Worm (Caenorhabditis elegans) whole organism, L4 larva: ENCODE data around the gene C30F2.2.
A peak's percentile ranks its signal among the peaks of the same experiment; 100 is the strongest.

Source experiments
- D1046.2 ChIP-seq: fragments of 200-800 bp; sonication (Bioruptor generic); IDR thresholded peaks from 2 replicates; pipeline ENCODE4 v1.3.6; 2022; ENCODE audit warnings: missing genetic modification characterization, missing compliant biosample characterization
- R02D3.7 ChIP-seq: fragments of 150-350 bp; sonication (generic microtip); optimal IDR thresholded peaks from 3 replicates; lab custom pipeline; 2014; ENCODE audit warnings: missing biosample characterization, missing genetic modification characterization
- T20F7.1 ChIP-seq: fragments of 200-800 bp; sonication (Bioruptor generic); optimal IDR thresholded peaks from 2 replicates; lab custom pipeline; 2018; ENCODE audit warnings: mild to moderate bottlenecking, missing genetic modification characterization, missing compliant biosample characterization
- Y75B8A.6 ChIP-seq: fragments of 200-800 bp; sonication (Bioruptor generic); IDR thresholded peaks from 2 replicates; pipeline ENCODE4 v1.3.6; 2022; ENCODE audit warnings: missing genetic modification reagents, missing genetic modification characterization, missing compliant biosample characterization
- aha-1 ChIP-seq: fragments of 150-350 bp; peaks from one replicate; lab custom pipeline; 2014; ENCODE audit warnings: missing biosample characterization, missing genetic modification characterization
- aly-2 ChIP-seq: sonication (generic microtip); optimal IDR thresholded peaks from 2 replicates; lab custom pipeline; 2018; ENCODE audit warnings: missing biosample characterization, missing genetic modification characterization
- arid-1 ChIP-seq: fragments of 200-800 bp; sonication (Bioruptor generic); conservative IDR thresholded peaks from 2 replicates; pipeline ENCODE4 v1.3.6; 2022; ENCODE audit warnings: missing genetic modification reagents, missing genetic modification characterization, missing compliant biosample characterization
- ces-1 ChIP-seq: fragments of 150-350 bp; sonication (generic microtip); optimal IDR thresholded peaks from 4 replicates; lab custom pipeline; 2014; ENCODE audit warnings: missing biosample characterization, missing genetic modification reagents, missing genetic modification characterization
- ctbp-1 ChIP-seq: fragments of 200-800 bp; sonication (Bioruptor generic); IDR thresholded peaks from 2 replicates; pipeline ENCODE4 v1.3.6; 2022; ENCODE audit warnings: missing genetic modification reagents, missing genetic modification characterization, missing compliant biosample characterization
- daf-12 ChIP-seq: fragments of 150-350 bp; optimal IDR thresholded peaks from 2 replicates; lab custom pipeline; 2014; ENCODE audit warnings: missing biosample characterization, missing genetic modification reagents, missing genetic modification characterization
- dmd-6 ChIP-seq: fragments of 200-800 bp; sonication (Bioruptor generic); IDR thresholded peaks from 2 replicates; pipeline ENCODE4 v1.3.6; 2022; ENCODE audit warnings: missing genetic modification reagents, missing genetic modification characterization, missing compliant biosample characterization
- dmd-8 ChIP-seq: fragments of 200-800 bp; sonication (Bioruptor generic); IDR thresholded peaks from 2 replicates; pipeline ENCODE4 v1.3.6; 2022; ENCODE audit warnings: missing genetic modification characterization, missing compliant biosample characterization
- egl-43 ChIP-seq: fragments of 200-800 bp; sonication (Bioruptor generic); IDR thresholded peaks from 2 replicates; pipeline ENCODE4 v1.3.6; 2022; ENCODE audit warnings: missing genetic modification reagents, missing genetic modification characterization, missing compliant biosample characterization
- fkh-10 ChIP-seq: fragments of 150-350 bp; optimal IDR thresholded peaks from 2 replicates; lab custom pipeline; 2014; ENCODE audit warnings: missing biosample characterization, missing genetic modification reagents, missing genetic modification characterization
- hlh-11 ChIP-seq: fragments of 200-800 bp; sonication (Bioruptor generic); optimal IDR thresholded peaks from 2 replicates; lab custom pipeline; 2018; ENCODE audit warnings: mild to moderate bottlenecking, missing genetic modification characterization, missing compliant biosample characterization
- hlh-30 ChIP-seq: sonication (generic microtip); optimal IDR thresholded peaks from 2 replicates; lab custom pipeline; 2017; ENCODE audit warnings: antibody characterized with exemption, mild to moderate bottlenecking, missing genetic modification characterization, missing compliant biosample characterization; ENCODE audit not compliant: insufficient read depth
- lin-15B ChIP-seq: fragments of 150-350 bp; sonication (generic microtip); optimal IDR thresholded peaks from 3 replicates; lab custom pipeline; 2014; ENCODE audit warnings: missing biosample characterization, missing genetic modification characterization
- lsy-2 ChIP-seq, 2 experiments: fragments of 150-350 bp in 1 of 2; sonication (generic microtip) in 1 of 2; optimal IDR thresholded peaks; 2 replicates each; lab custom pipeline; 2014 to 2017; ENCODE audit warnings: missing biosample characterization in 2 of 2, missing genetic modification characterization in 2 of 2
- madf-5 ChIP-seq, 2 experiments: fragments of 200-800 bp; sonication (Bioruptor generic); IDR thresholded peaks; 2 replicates each; pipeline ENCODE4 v1.3.6; 2022; ENCODE audit warnings: missing compliant biosample characterization in 2 of 2, missing genetic modification characterization in 2 of 2
- mdt-29 ChIP-seq: fragments of 200-800 bp; sonication (Bioruptor generic); IDR thresholded peaks from 2 replicates; pipeline ENCODE4 v1.3.6; 2022; ENCODE audit warnings: missing genetic modification reagents, missing genetic modification characterization, missing compliant biosample characterization
- nhr-102 ChIP-seq: sonication (generic microtip); optimal IDR thresholded peaks from 2 replicates; lab custom pipeline; 2016; ENCODE audit warnings: mild to moderate bottlenecking, missing genetic modification characterization, moderate library complexity, missing compliant biosample characterization
- nhr-237 ChIP-seq: sonication (generic microtip); optimal IDR thresholded peaks from 2 replicates; lab custom pipeline; 2017; ENCODE audit warnings: missing biosample characterization, missing genetic modification characterization
- nhr-25 ChIP-seq: sonication (generic microtip); optimal IDR thresholded peaks from 2 replicates; lab custom pipeline; 2017; ENCODE audit warnings: missing genetic modification characterization, mild to moderate bottlenecking, missing compliant biosample characterization, antibody characterized with exemption, moderate library complexity, borderline replicate concordance; ENCODE audit not compliant: insufficient read depth
- nhr-41 ChIP-seq: fragments of 200-800 bp; sonication (Bioruptor generic); IDR thresholded peaks from 2 replicates; pipeline ENCODE4 v1.3.6; 2022; ENCODE audit warnings: missing genetic modification reagents, missing genetic modification characterization, missing compliant biosample characterization
- nhr-42 ChIP-seq: fragments of 200-800 bp; sonication (Bioruptor generic); IDR thresholded peaks from 2 replicates; pipeline ENCODE4 v1.3.6; 2022; ENCODE audit warnings: missing genetic modification characterization, missing compliant biosample characterization
- nhr-6 ChIP-seq: fragments of 150-350 bp; optimal IDR thresholded peaks from 2 replicates; lab custom pipeline; 2014; ENCODE audit warnings: missing biosample characterization, missing genetic modification characterization
- nhr-77 ChIP-seq: fragments of 150-350 bp; optimal IDR thresholded peaks from 2 replicates; lab custom pipeline; 2014; ENCODE audit warnings: missing biosample characterization, missing genetic modification characterization
- rbr-2 ChIP-seq: sonication (generic microtip); optimal IDR thresholded peaks from 2 replicates; lab custom pipeline; 2016; ENCODE audit warnings: missing genotype, missing genetic modification characterization, missing compliant biosample characterization
- saeg-2 ChIP-seq: fragments of 200-800 bp; sonication (Bioruptor generic); IDR thresholded peaks from 2 replicates; pipeline ENCODE4 v1.3.6; 2022; ENCODE audit warnings: missing genetic modification reagents, missing genetic modification characterization, missing compliant biosample characterization
- set-16 ChIP-seq: fragments of 200-800 bp; sonication (Bioruptor generic); IDR thresholded peaks from 2 replicates; pipeline ENCODE4 v1.3.6; 2022; ENCODE audit warnings: missing genetic modification reagents, missing genetic modification characterization, missing compliant biosample characterization
- skn-1 ChIP-seq: fragments of 150-350 bp; optimal IDR thresholded peaks from 2 replicates; lab custom pipeline; 2014; ENCODE audit warnings: missing biosample characterization, missing genetic modification characterization
- snpc-4 ChIP-seq: fragments of 150-350 bp; optimal IDR thresholded peaks from 2 replicates; lab custom pipeline; 2014; ENCODE audit warnings: missing biosample characterization, missing genetic modification characterization
- tag-97 ChIP-seq: fragments of 200-800 bp; sonication (Bioruptor generic); IDR thresholded peaks from 2 replicates; pipeline ENCODE4 v1.3.6; 2022; ENCODE audit warnings: missing genetic modification characterization, missing compliant biosample characterization
- unc-39 ChIP-seq: sonication (generic microtip); optimal IDR thresholded peaks from 2 replicates; lab custom pipeline; 2017; ENCODE audit warnings: missing biosample characterization, missing genetic modification characterization
- unc-62 ChIP-seq, 3 experiments: fragments of 150-350 bp in 1 of 3; sonication (generic microtip); optimal IDR thresholded peaks in 2 of 3; peaks in 1 of 3; 1 replicate in 1 of 3; 2 replicates in 2 of 3; lab custom pipeline; 2014 to 2017; ENCODE audit warnings: missing biosample characterization in 3 of 3, missing genetic modification characterization in 3 of 3, missing genetic modification reagents in 3 of 3, missing genotype in 1 of 3

Gene C30F2.2

DNA sequence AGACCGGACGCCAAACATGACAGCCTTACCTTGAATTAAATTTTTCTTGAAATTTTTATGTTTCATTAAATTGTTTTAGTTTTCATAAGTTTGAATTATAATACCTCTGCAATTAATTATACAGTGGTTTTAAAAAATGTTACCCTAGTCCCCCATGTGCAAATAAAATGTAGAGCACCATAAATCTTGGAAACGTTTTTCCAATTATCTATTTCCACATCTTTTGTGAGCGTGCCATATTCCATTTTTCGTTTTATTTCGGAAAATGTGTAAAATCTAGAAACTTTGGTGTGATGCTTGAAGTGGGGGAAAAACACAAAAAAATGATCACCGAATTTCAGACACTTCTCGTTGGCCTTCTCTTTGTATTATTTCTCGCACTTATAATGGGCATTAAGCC lies 37.6 kb upstream of the C30F2.2 start:
- no peak for TF ChIP-seq nhr-41 (GFP tag; lab: Robert Waterston, UW)
- TF ChIP-seq T20F7.1 (GFP tag; lab: Kevin White, UChicago) = no peak
- no peak for TF ChIP-seq nhr-42 (GFP tag; lab: Robert Waterston, UW)
- TF ChIP-seq nhr-25 = no peak
- TF ChIP-seq snpc-4 (tag; lab: Kevin White, UChicago) = no peak
- no peak for TF ChIP-seq Y75B8A.6 (GFP tag; lab: Robert Waterston, UW)
- no peak for TF ChIP-seq nhr-6
- no peak for TF ChIP-seq nhr-102 (tag; lab: Kevin White, UChicago)
- TF ChIP-seq lsy-2 (tag; optimal IDR thresholded peaks at IDR 0.05; lab: Kevin White, UChicago) = no peak
- no peak for TF ChIP-seq dmd-6 (GFP tag; lab: Robert Waterston, UW)
- TF ChIP-seq skn-1 = no peak
- no peak for TF ChIP-seq tag-97 (GFP tag; lab: Robert Waterston, UW)

ce11 chrX:16117618-16118017 lies 32.6 kb upstream of the C30F2.2 start:
- TF ChIP-seq ctbp-1 (GFP tag; lab: Robert Waterston, UW) (no peak), egl-43 (GFP tag; lab: Robert Waterston, UW) (peak; percentile 14; the same call in 1 of the 2 replicates), unc-62 (GFP tag; optimal IDR thresholded peaks at IDR 0.05 in 1 of 2; lab: Kevin White, UChicago) (peak in 1 of 2 experiments; percentile 16), unc-62 (tag; optimal IDR thresholded peaks at IDR 0.05; lab: Kevin White, UChicago) (no peak), set-16 (GFP tag; lab: Robert Waterston, UW) (peak; percentile 96)

ce11 chrX:16117176-16117575 lies 32.2 kb upstream of the C30F2.2 start:
- TF ChIP-seq aly-2 (tag; lab: Kevin White, UChicago) (no peak), hlh-30 (no peak), arid-1 (GFP tag; lab: Robert Waterston, UW) (no peak), madf-5 (GFP tag; IDR thresholded peaks at IDR 0.05; lab: Robert Waterston, UW) (no peak), lin-15B (tag; lab: Kevin White, UChicago) (no peak), mdt-29 (GFP tag; lab: Robert Waterston, UW) (no peak), nhr-42 (GFP tag; lab: Robert Waterston, UW) (no peak), daf-12 (tag; lab: Kevin White, UChicago) (no peak)

ce11 chrX:16116279-16116678 lies 31.3 kb upstream of the C30F2.2 start:
- no peak for TF ChIP-seq unc-39 (tag; lab: Kevin White, UChicago)
- no peak for TF ChIP-seq hlh-11 (tag; lab: Kevin White, UChicago)
- TF ChIP-seq R02D3.7 = no peak
- TF ChIP-seq ces-1 (GFP tag; lab: Kevin White, UChicago) = peak; percentile 74
- TF ChIP-seq rbr-2 = no peak
- TF ChIP-seq nhr-77 = no peak

DNA sequence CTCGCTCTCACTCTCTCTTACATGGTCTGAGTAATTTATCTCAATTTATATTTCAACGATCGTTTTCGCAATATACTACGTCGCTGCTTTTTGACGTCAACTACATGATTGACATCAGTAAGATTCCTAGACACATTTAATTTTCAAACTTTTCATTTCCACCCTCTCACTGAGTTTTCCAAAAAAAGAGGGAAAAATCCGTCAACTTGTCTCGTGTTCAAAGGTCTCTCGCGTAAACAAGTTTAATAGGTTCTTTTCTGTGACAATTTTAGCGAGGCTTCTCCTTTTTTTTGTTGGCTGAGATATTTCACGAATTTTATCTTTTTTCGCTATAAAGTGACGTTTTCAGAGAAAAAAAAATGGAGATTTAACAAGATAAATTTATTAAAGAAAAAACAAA lies 29.0 kb upstream of the C30F2.2 start:
- peak; percentile 66 for TF ChIP-seq fkh-10 (GFP tag; lab: Kevin White, UChicago)
- peak; percentile 21 for TF ChIP-seq aha-1 (tag; lab: Kevin White, UChicago)
- no peak for TF ChIP-seq lsy-2 (tag; optimal IDR thresholded peaks at IDR 0.05; lab: Kevin White, UChicago)

ce11 chrX:16112923-16113322 lies 27.9 kb upstream of the C30F2.2 start:
- TF ChIP-seq set-16 (GFP tag; lab: Robert Waterston, UW) (peak; percentile 73), saeg-2 (GFP tag; lab: Robert Waterston, UW) (0 out of 2 replicates have a peak, but pooled peaks have one; percentile 29), nhr-25 (no peak), dmd-8 (GFP tag; lab: Robert Waterston, UW) (0 out of 2 replicates have a peak, but pooled peaks have one; percentile 49), nhr-237 (no peak), D1046.2 (GFP tag; lab: Robert Waterston, UW) (0 out of 2 replicates have a peak, but pooled peaks have one; percentile 44)
